Worm (Caenorhabditis elegans): ENCODE measurements around the gene acl-12.

DNA sequence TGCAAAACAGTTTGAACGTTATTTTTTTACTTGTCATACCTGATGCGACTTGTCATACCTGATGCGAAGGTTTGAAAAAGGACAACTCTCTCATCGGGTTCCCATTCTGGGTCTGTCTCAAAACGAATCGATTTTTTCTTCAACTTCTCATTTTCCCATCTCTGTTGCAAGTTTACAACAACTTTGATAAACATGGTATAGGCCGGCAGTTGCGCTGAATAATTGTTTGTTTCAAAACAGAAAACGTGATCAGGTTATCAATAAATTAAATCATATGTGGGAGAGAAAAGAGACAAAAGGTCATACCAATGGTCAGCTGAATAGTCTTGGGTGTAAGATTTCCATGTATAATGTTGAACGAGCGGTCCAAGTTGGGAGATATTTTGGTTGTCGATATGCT, 5.5 kb downstream of the acl-12 start:
- no peak for TF ChIP-seq ztf-11 (tag; optimal IDR thresholded peaks at IDR 0.05)
- no peak for TF ChIP-seq ceh-82 (tag; optimal IDR thresholded peaks at IDR 0.05)
- TF ChIP-seq nhr-28 (tag; optimal IDR thresholded peaks at IDR 0.05), result no peak
- no peak for TF ChIP-seq ZK546.5 (tag; optimal IDR thresholded peaks at IDR 0.05)
- TF ChIP-seq jun-1 (tag; optimal IDR thresholded peaks at IDR 0.05), result peak; percentile 6
- TF ChIP-seq fkh-10 (GFP tag; optimal IDR thresholded peaks at IDR 0.05), result no peak
- no peak for TF ChIP-seq elt-2 (tag; optimal IDR thresholded peaks at IDR 0.05)
- TF ChIP-seq elt-3 (tag; optimal IDR thresholded peaks at IDR 0.05), result no peak
- no peak for TF ChIP-seq egl-5 (tag; optimal IDR thresholded peaks at IDR 0.05)
- no peak for TF ChIP-seq fos-1 (tag; optimal IDR thresholded peaks at IDR 0.05)
- no peak for TF ChIP-seq R02D3.7 (tag; optimal IDR thresholded peaks at IDR 0.05)
- TF ChIP-seq egl-27 (tag; optimal IDR thresholded peaks at IDR 0.05), result no peak
- TF ChIP-seq snpc-4 (tag; optimal IDR thresholded peaks at IDR 0.05), result no peak
- no peak for TF ChIP-seq nhr-77 (tag; optimal IDR thresholded peaks at IDR 0.05)
